Worm (Caenorhabditis elegans): ENCODE results near the gene nlp-79.

ce11 chrIV:13125999-13126398 is 23.4 kb upstream of the nlp-79 start:
- no peak for TF ChIP-seq tbx-2 (tag; optimal IDR thresholded peaks at IDR 0.05)
- no peak for TF ChIP-seq ceh-45 (GFP tag; IDR thresholded peaks at IDR 0.05)
- TF ChIP-seq odd-2 (tag; optimal IDR thresholded peaks at IDR 0.05), result no peak
- TF ChIP-seq che-1 (tag; optimal IDR thresholded peaks at IDR 0.05), result no peak
- no peak for TF ChIP-seq pqm-1 (tag; optimal IDR thresholded peaks at IDR 0.05)
- TF ChIP-seq pha-4 (tag; optimal IDR thresholded peaks at IDR 0.05), result no peak
- no peak for TF ChIP-seq fkh-6 (tag; optimal IDR thresholded peaks at IDR 0.05)
- no peak for TF ChIP-seq dmd-4 (tag; optimal IDR thresholded peaks at IDR 0.05; ENCODE audit: borderline replicate concordance)
- no peak for TF ChIP-seq F13H6.1 (tag; optimal IDR thresholded peaks at IDR 0.05)
- no peak for TF ChIP-seq elt-2 (tag; optimal IDR thresholded peaks at IDR 0.05)
- TF ChIP-seq ceh-9 (tag; optimal IDR thresholded peaks at IDR 0.05), result no peak
- TF ChIP-seq ceh-2 (tag; optimal IDR thresholded peaks at IDR 0.05), result no peak
- no peak for TF ChIP-seq pag-3 (tag; optimal IDR thresholded peaks at IDR 0.05; ENCODE audit: borderline replicate concordance)

Measured in whole organism, late embryonic.